Worm (Caenorhabditis elegans) whole organism, late embryonic: ENCODE results near the gene vab-1.

Experiments
- C08G9.2 ChIP-seq: sonication (generic microtip); optimal IDR thresholded peaks from 2 replicates; lab custom pipeline; 2016; ENCODE audit warnings: mild to moderate bottlenecking, missing genetic modification characterization, moderate library complexity, missing compliant biosample characterization
- K02D7.2 ChIP-seq: sonication (generic microtip); optimal IDR thresholded peaks from 2 replicates; lab custom pipeline; 2017; ENCODE audit warnings: mild to moderate bottlenecking, missing genetic modification characterization, missing compliant biosample characterization
- K09A11.1 ChIP-seq: sonication (generic microtip); optimal IDR thresholded peaks from 2 replicates; lab custom pipeline; 2017; ENCODE audit warnings: antibody characterized with exemption, mild to moderate bottlenecking, missing genetic modification characterization, missing compliant biosample characterization; ENCODE audit not compliant: insufficient read depth
- T23F11.4 ChIP-seq: fragments of 200-800 bp; sonication (Bioruptor generic); optimal IDR thresholded peaks from 2 replicates; lab custom pipeline; 2018; ENCODE audit warnings: mild to moderate bottlenecking, missing genetic modification characterization, missing compliant biosample characterization
- ceh-18 ChIP-seq: sonication (generic microtip); optimal IDR thresholded peaks from 2 replicates; lab custom pipeline; 2016; ENCODE audit warnings: missing genetic modification characterization, missing compliant biosample characterization
- ceh-19 ChIP-seq: fragments of 200-800 bp; sonication (Bioruptor generic); optimal IDR thresholded peaks from 2 replicates; lab custom pipeline; 2018; ENCODE audit warnings: mild to moderate bottlenecking, missing genetic modification characterization, missing compliant biosample characterization
- ceh-24 ChIP-seq: sonication (generic microtip); optimal IDR thresholded peaks from 2 replicates; lab custom pipeline; 2016; ENCODE audit warnings: mild to moderate bottlenecking, missing genetic modification characterization, missing compliant biosample characterization
- ceh-31 ChIP-seq: sonication (generic microtip); optimal IDR thresholded peaks from 2 replicates; lab custom pipeline; 2016; ENCODE audit warnings: missing genetic modification characterization, missing compliant biosample characterization
- ceh-9 ChIP-seq: sonication (generic microtip); optimal IDR thresholded peaks from 2 replicates; lab custom pipeline; 2016; ENCODE audit warnings: mild to moderate bottlenecking, missing genetic modification characterization, inconsistent platforms, missing compliant biosample characterization
- dmd-4 ChIP-seq: sonication (generic microtip); optimal IDR thresholded peaks from 2 replicates; lab custom pipeline; 2016; ENCODE audit warnings: borderline replicate concordance, missing genetic modification characterization, missing compliant biosample characterization
- elt-2 ChIP-seq: sonication (generic microtip); optimal IDR thresholded peaks from 2 replicates; lab custom pipeline; 2016; ENCODE audit warnings: missing genetic modification reagents, missing genetic modification characterization, missing compliant biosample characterization
- elt-4 ChIP-seq: sonication (generic microtip); optimal IDR thresholded peaks from 2 replicates; lab custom pipeline; 2016; ENCODE audit warnings: missing genetic modification characterization, missing compliant biosample characterization
- ets-4 ChIP-seq: sonication (generic microtip); optimal IDR thresholded peaks from 2 replicates; lab custom pipeline; 2016; ENCODE audit warnings: missing genetic modification characterization, missing compliant biosample characterization
- eyg-1 ChIP-seq: sonication (generic microtip); optimal IDR thresholded peaks from 2 replicates; lab custom pipeline; 2016; ENCODE audit warnings: missing genotype, missing genetic modification characterization, missing compliant biosample characterization
- fax-1 ChIP-seq: sonication (generic microtip); optimal IDR thresholded peaks from 2 replicates; lab custom pipeline; 2016; ENCODE audit warnings: missing genotype, missing genetic modification characterization, missing compliant biosample characterization
- fkh-10 ChIP-seq: fragments of 150-350 bp; optimal IDR thresholded peaks from 2 replicates; lab custom pipeline; 2014; ENCODE audit warnings: missing biosample characterization, missing genetic modification reagents, missing genetic modification characterization
- fkh-6 ChIP-seq: sonication (generic microtip); optimal IDR thresholded peaks from 2 replicates; lab custom pipeline; 2016; ENCODE audit warnings: missing genetic modification characterization, missing compliant biosample characterization
- gmeb-2 ChIP-seq: sonication (generic microtip); optimal IDR thresholded peaks from 2 replicates; lab custom pipeline; 2016; ENCODE audit warnings: missing genetic modification characterization, inconsistent platforms, missing compliant biosample characterization
- hlh-6 ChIP-seq: sonication (generic microtip); optimal IDR thresholded peaks from 2 replicates; lab custom pipeline; 2016; ENCODE audit warnings: missing genotype, missing genetic modification characterization, missing compliant biosample characterization
- lin-11 ChIP-seq: fragments of 200-800 bp; sonication (Bioruptor generic); optimal IDR thresholded peaks from 2 replicates; lab custom pipeline; 2018; ENCODE audit warnings: mild to moderate bottlenecking, missing genetic modification characterization, missing compliant biosample characterization
- madf-2 ChIP-seq: sonication (generic microtip); optimal IDR thresholded peaks from 2 replicates; lab custom pipeline; 2017; ENCODE audit warnings: missing genetic modification characterization, missing compliant biosample characterization
- pag-3 ChIP-seq: sonication (generic microtip); optimal IDR thresholded peaks from 2 replicates; lab custom pipeline; 2016; ENCODE audit warnings: missing compliant biosample characterization, missing genetic modification characterization, borderline replicate concordance
- pat-9 ChIP-seq: fragments of 200-800 bp; sonication (Bioruptor generic); optimal IDR thresholded peaks from 2 replicates; lab custom pipeline; 2018; ENCODE audit warnings: mild to moderate bottlenecking, missing genetic modification characterization, moderate library complexity, missing compliant biosample characterization
- pax-1 ChIP-seq: fragments of 150-350 bp; optimal IDR thresholded peaks from 2 replicates; lab custom pipeline; 2014; ENCODE audit warnings: missing biosample characterization, missing genetic modification characterization
- pha-4 ChIP-seq: fragments of 150-350 bp; optimal IDR thresholded peaks from 2 replicates; lab custom pipeline; 2018; ENCODE audit warnings: missing biosample characterization, missing genetic modification reagents, missing genetic modification characterization
- pqm-1 ChIP-seq: sonication (generic microtip); optimal IDR thresholded peaks from 2 replicates; lab custom pipeline; 2016; ENCODE audit warnings: missing genetic modification characterization, missing compliant biosample characterization
- rnt-1 ChIP-seq: sonication (generic microtip); optimal IDR thresholded peaks from 2 replicates; lab custom pipeline; 2016; ENCODE audit warnings: missing genetic modification characterization, missing compliant biosample characterization
- sox-4 ChIP-seq: sonication (generic microtip); optimal IDR thresholded peaks from 2 replicates; lab custom pipeline; 2017; ENCODE audit warnings: mild to moderate bottlenecking, missing genetic modification characterization, inconsistent platforms, missing compliant biosample characterization
- syd-9 ChIP-seq: sonication (generic microtip); optimal IDR thresholded peaks from 2 replicates; lab custom pipeline; 2016; ENCODE audit warnings: mild to moderate bottlenecking, missing genetic modification characterization, moderate library complexity, missing compliant biosample characterization
- unc-55 ChIP-seq: sonication (generic microtip); optimal IDR thresholded peaks from 2 replicates; lab custom pipeline; 2017; ENCODE audit warnings: missing biosample characterization, missing genetic modification reagents, missing genetic modification characterization
- zip-5 ChIP-seq: sonication (generic microtip); optimal IDR thresholded peaks from 2 replicates; lab custom pipeline; 2016; ENCODE audit warnings: missing genetic modification characterization, missing compliant biosample characterization

Gene vab-1

DNA sequence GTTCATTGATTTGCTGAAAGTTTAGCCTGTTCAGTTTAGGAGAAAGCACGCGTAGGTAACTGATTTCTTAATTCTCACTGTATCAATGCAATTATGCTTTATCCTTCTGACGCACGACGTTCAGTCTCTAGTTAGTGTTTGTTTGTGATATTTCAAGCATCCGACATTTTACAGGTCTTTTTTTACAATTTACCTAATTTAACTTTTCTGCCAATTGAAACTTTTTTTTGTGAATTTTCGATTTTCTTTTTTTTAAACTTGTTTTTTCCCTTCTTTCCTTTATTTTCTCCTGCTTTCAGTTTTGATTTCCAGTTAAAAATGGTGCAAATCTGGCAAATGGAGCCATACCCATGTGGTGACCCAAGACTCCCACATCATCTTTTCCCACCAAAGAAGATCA, 21.0 kb upstream of the vab-1 start, which contains the start of gene K07E1.1:
K07E1.1 (plus strand) TSS at position 301 of the 400 bp plus-strand sequence.
- no peak for TF ChIP-seq madf-2 (tag; lab: Kevin White, UChicago)
- no peak for TF ChIP-seq sox-4
- no peak for TF ChIP-seq ceh-9 (tag; lab: Kevin White, UChicago)

DNA sequence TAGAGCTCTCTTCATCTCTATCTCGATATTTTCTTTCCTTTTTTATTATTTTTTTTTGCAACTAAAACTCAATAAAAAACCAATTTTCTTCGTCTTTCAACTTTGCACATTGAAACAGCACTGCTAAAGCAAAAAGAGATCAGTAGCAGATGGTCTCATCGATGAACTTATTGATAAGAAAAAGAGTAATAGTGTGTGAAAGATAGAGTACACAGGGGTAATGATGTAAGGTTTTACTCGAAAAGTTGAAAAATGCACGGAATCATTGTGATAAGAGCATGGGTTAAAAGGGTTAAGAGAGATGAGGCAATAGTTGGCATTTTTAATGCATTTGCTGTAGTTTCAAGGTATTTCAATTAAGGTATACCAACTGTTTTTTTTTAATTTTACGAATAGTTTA, 19.7 kb upstream of the vab-1 start:
- TF ChIP-seq syd-9 (tag; lab: Kevin White, UChicago) = no peak
- no peak for TF ChIP-seq K09A11.1 (tag; lab: Kevin White, UChicago)
- peak; percentile 59 for TF ChIP-seq elt-2 (tag; lab: Kevin White, UChicago)
- TF ChIP-seq fkh-10 (GFP tag; lab: Kevin White, UChicago) = no peak
- TF ChIP-seq fax-1 (tag; lab: Kevin White, UChicago) = no peak
- TF ChIP-seq pqm-1 = no peak

DNA sequence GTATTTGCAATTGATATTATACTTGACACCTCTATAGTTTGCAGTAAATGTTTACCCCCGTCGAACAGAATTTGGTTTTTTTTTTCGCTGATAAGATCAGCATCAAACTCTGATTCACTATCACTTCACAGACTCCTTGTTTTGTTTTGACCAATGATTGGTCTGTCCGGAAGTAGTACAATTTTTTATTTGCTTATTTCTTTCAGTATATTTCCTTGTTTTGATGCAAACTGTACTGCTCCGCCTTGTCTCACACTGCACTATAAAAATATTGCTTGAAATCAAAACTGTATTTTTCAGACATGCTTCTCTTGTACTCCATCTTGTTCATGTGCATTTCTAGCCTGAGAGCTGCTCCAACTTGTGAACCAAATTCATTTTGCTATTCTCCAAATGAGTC, 14.3 kb upstream of the vab-1 start, which contains the start of gene M03A1.3:
M03A1.3 (plus strand) TSS at position 301 of the 400 bp plus-strand sequence.
- no peak for TF ChIP-seq gmeb-2 (tag; lab: Kevin White, UChicago)
- no peak for TF ChIP-seq unc-55 (GFP tag; lab: Kevin White, UChicago)
- no peak for TF ChIP-seq ceh-31 (tag; lab: Kevin White, UChicago)
- TF ChIP-seq ets-4 (tag; lab: Kevin White, UChicago) = no peak
- TF ChIP-seq pat-9 (tag; lab: Kevin White, UChicago) = no peak
- no peak for TF ChIP-seq zip-5

DNA sequence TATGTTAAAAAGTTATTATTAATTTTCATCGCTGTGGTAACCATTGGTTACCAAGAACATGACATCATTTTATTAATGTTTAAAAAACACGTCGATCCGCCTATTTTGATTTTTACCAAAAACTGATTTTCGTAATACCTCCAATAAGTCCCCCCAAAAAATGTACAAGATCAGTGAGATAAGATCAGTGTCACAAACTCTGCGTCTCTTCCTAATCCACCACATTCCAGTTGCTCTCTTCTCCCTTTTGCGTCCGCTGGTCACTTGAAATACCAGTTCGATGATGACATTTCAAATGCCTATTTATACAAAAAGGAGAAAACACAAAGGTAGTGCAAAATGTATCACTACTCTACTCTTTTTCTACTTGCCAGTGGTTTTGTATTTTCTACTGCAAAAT, 11.7 kb upstream of the vab-1 start, which contains the start of gene M03A1.8:
M03A1.8 (plus strand) TSS at position 269 of the 400 bp plus-strand sequence.
- TF ChIP-seq gmeb-2 (tag; lab: Kevin White, UChicago) = no peak
- TF ChIP-seq hlh-6 (tag; lab: Kevin White, UChicago) = no peak
- TF ChIP-seq ceh-18 = no peak
- no peak for TF ChIP-seq T23F11.4 (GFP tag; lab: Kevin White, UChicago)
- no peak for TF ChIP-seq ceh-19 (GFP tag; lab: Kevin White, UChicago)
- TF ChIP-seq ceh-24 = no peak
- no peak for TF ChIP-seq K09A11.1 (tag; lab: Kevin White, UChicago)
- TF ChIP-seq pha-4 = no peak
- TF ChIP-seq elt-4 (tag; lab: Kevin White, UChicago) = no peak
- TF ChIP-seq lin-11 (tag; lab: Kevin White, UChicago) = no peak
- TF ChIP-seq pag-3 (tag; lab: Kevin White, UChicago) = no peak
- TF ChIP-seq dmd-4 = no peak

DNA sequence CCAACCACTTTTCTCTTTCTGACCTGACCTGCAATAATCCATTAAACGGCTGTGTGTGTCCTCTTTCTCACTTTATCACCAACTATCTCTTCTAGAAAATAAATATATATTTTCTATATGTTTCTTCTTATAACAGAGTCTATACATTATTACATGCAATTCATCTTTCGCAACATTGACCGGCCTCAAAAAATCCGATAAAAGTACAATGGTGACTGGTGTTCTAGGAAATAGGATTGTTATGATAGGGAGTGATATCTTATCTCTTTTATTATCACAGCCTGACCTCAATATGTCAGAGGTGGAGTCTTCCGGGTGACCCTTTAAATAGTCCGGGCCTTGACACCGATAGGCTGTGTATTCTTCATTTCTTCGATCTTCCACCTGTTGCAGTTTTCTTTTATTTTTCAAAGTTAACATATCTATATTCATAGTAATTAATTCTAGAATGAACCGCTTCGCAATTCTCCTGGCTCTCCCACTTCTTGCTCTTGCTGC, 9.2 kb upstream of the vab-1 start, which contains the start of gene dao-2:
dao-2 (plus strand) TSS at position 448 of the 498 bp plus-strand sequence.
- no peak for TF ChIP-seq eyg-1 (tag; lab: Kevin White, UChicago)
- TF ChIP-seq pha-4 = no peak
- TF ChIP-seq T23F11.4 (GFP tag; lab: Kevin White, UChicago) = no peak
- no peak for TF ChIP-seq C08G9.2 (tag; lab: Kevin White, UChicago)
- TF ChIP-seq elt-2 (tag; lab: Kevin White, UChicago) = peak; percentile 95
- no peak for TF ChIP-seq fkh-10 (GFP tag; lab: Kevin White, UChicago)
- TF ChIP-seq, all 69 proteins: peak for 1

DNA sequence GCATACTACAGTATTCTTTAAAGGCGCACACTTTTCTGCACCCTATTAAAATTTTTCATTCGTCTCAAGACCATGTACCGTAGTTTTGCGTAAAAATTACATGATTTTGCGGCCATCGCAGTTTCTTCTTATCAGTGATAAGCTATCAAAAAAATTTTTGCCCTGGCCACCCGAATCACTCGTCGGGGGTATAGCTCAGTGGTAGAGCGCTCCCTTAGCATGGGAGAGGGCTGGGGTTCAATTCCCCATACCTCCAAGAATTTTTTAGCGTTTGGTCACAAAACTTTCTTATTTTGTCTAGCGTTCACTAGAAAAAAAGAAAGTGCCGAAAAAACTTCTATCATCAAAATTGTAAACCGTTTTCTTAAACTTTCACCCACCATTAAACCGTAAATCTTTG, 6.6 kb upstream of the vab-1 start:
- no peak for TF ChIP-seq fkh-6 (tag; lab: Kevin White, UChicago)
- peak; percentile 71 for TF ChIP-seq elt-2 (tag; lab: Kevin White, UChicago)

DNA sequence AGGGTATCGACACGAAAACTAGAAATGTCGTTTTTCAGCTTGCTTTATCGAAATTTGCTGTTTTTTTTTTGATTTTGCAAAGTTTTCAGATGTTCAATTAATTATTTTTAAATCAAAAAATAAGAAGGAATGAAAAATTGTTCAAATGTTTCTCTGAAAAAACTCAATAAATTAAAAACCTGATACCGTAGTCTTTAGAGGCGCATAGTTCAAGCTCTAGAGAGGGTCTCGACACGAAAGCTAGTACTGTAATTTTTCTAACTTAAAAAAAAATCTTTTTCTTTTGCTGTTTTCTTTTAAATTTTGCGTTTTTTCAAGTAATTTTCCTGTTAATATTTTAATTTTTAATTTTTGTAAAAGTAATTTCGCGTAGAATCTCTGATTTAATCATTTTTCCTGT, 5.6 kb upstream of the vab-1 start:
- no peak for TF ChIP-seq pax-1
- no peak for TF ChIP-seq ets-4 (tag; lab: Kevin White, UChicago)
- TF ChIP-seq syd-9 (tag; lab: Kevin White, UChicago) = no peak
- no peak for TF ChIP-seq dmd-4
- no peak for TF ChIP-seq K02D7.2
- no peak for TF ChIP-seq rnt-1 (tag; lab: Kevin White, UChicago)
